Fruit fly (Drosophila melanogaster): ENCODE data around the gene yellow-e.
A peak's percentile ranks its signal among the peaks of the same experiment; 100 is the strongest.

The yellow-e gene

dm6 chr3R:13381744-13382435 is 33.2 kb downstream of the yellow-e start, which contains the start of the genes mRpS21 and Droj2 (continued):
- TF ChIP-seq Met (GFP tag; optimal IDR thresholded peaks at IDR 0.05) = peak; percentile 44
- peak; percentile 23 for TF ChIP-seq Eip75B (GFP tag; optimal IDR thresholded peaks at IDR 0.05)
- TF ChIP-seq CG11902 (GFP tag; optimal IDR thresholded peaks at IDR 0.05) = no peak
- no peak for TF ChIP-seq CG7368 (GFP tag; optimal IDR thresholded peaks at IDR 0.05)
- no peak for TF ChIP-seq CG16779 (tag; optimal IDR thresholded peaks at IDR 0.05)
- TF ChIP-seq eg (GFP tag; IDR thresholded peaks at IDR 0.05) = peak; percentile 48; the same call in 2 of the 3 replicates
- peak; percentile 70 for TF ChIP-seq vri (GFP tag; optimal IDR thresholded peaks at IDR 0.05)
- no peak for TF ChIP-seq CG10669 (GFP tag; optimal IDR thresholded peaks at IDR 0.05)
- peak; percentile 14 to 55 for TF ChIP-seq ss (GFP tag; optimal IDR thresholded peaks at IDR 0.05)
- TF ChIP-seq Smox (GFP tag; optimal IDR thresholded peaks at IDR 0.05) = peak; percentile 57
- no peak for TF ChIP-seq spab (GFP tag; optimal IDR thresholded peaks at IDR 0.05)
- TF ChIP-seq svp (GFP tag) = no peak
- peak; percentile 13 for TF ChIP-seq Sox102F (GFP tag; optimal IDR thresholded peaks at IDR 0.05)
- peak; percentile 51 for TF ChIP-seq CG31627 (GFP tag; optimal IDR thresholded peaks at IDR 0.05)
- TF ChIP-seq CG32006 (GFP tag; optimal IDR thresholded peaks at IDR 0.05) = no peak
- no peak for TF ChIP-seq CG6792 (GFP tag; optimal IDR thresholded peaks at IDR 0.05)
- peak; percentile 11 for TF ChIP-seq Ets96B (tag; optimal IDR thresholded peaks at IDR 0.05)
- TF ChIP-seq CG8119 (GFP tag; IDR thresholded peaks at IDR 0.05) = no peak
- TF ChIP-seq cyc (GFP tag; optimal IDR thresholded peaks at IDR 0.05) = peak; percentile 8
- no peak for TF ChIP-seq fd85E (GFP tag; optimal IDR thresholded peaks at IDR 0.05)
- TF ChIP-seq CG4318 (GFP tag; optimal IDR thresholded peaks at IDR 0.05) = no peak
- no peak for TF ChIP-seq dac (GFP tag; optimal IDR thresholded peaks at IDR 0.05)
- no peak for TF ChIP-seq CG8319 (GFP tag; optimal IDR thresholded peaks at IDR 0.05)
- TF ChIP-seq Gug (GFP tag; IDR thresholded peaks at IDR 0.05) = no peak
- TF ChIP-seq CG9139 (GFP tag; optimal IDR thresholded peaks at IDR 0.05) = peak; percentile 12
- no peak for TF ChIP-seq Hr38 (GFP tag; optimal IDR thresholded peaks at IDR 0.05)
- peak; percentile 81 for TF ChIP-seq Eip78C (GFP tag)
- no peak for TF ChIP-seq CG11294 (GFP tag; IDR thresholded peaks at IDR 0.05)
- TF ChIP-seq OdsH (GFP tag; optimal IDR thresholded peaks at IDR 0.05) = peak; percentile 35
- TF ChIP-seq Hr39 (GFP tag; optimal IDR thresholded peaks at IDR 0.05) = peak; percentile 41
- TF ChIP-seq dsx (GFP tag; optimal IDR thresholded peaks at IDR 0.05; ENCODE audit: poor library complexity, severe bottlenecking) = no peak
- TF ChIP-seq Hr4 (GFP tag; optimal IDR thresholded peaks at IDR 0.05) = peak; percentile 60

- TF ChIP-seq dsx (GFP tag; optimal IDR thresholded peaks at IDR 0.05; ENCODE audit: poor library complexity, severe bottlenecking) (no peak), Lpt (GFP tag; optimal IDR thresholded peaks at IDR 0.05) (no peak), CG3919 (GFP tag; optimal IDR thresholded peaks at IDR 0.05) (no peak), CG6808 (GFP tag; optimal IDR thresholded peaks at IDR 0.05) (no peak), Sox15 (GFP tag; optimal IDR thresholded peaks at IDR 0.05) (no peak), CG31627 (GFP tag; optimal IDR thresholded peaks at IDR 0.05) (no peak), Eip93F (GFP tag; optimal IDR thresholded peaks at IDR 0.05) (no peak), CG15336 (GFP tag; IDR thresholded peaks at IDR 0.05) (no peak)
Observed at dm6 chr3R:13379675-13380074, 35.4 kb downstream of the yellow-e start, which contains the start of the genes CG9813 and CG8870. TSS of gene CG9813 (minus strand) at chr3R:13379775. TSS of gene CG8870 (plus strand) at chr3R:13379842.

- TF ChIP-seq CG34406 (GFP tag; optimal IDR thresholded peaks at IDR 0.05) = no peak
- 0 out of 3 replicates have a peak, but pooled peaks have one; percentile 22 for TF ChIP-seq CG6163 (GFP tag; IDR thresholded peaks at IDR 0.05)
- peak; percentile 15 for TF ChIP-seq esn (GFP tag; optimal IDR thresholded peaks at IDR 0.05)
- TF ChIP-seq CG1621 (tag; optimal IDR thresholded peaks at IDR 0.05) = no peak
- TF ChIP-seq ss (GFP tag; optimal IDR thresholded peaks at IDR 0.05) = no peak
- peak; percentile 24 for TF ChIP-seq Ets96B (tag; optimal IDR thresholded peaks at IDR 0.05)
- TF ChIP-seq CG10669 (GFP tag; optimal IDR thresholded peaks at IDR 0.05) = peak; percentile 24
Observed at dm6 chr3R:13374913-13375312, 40.2 kb downstream of the yellow-e start.

All from whole organism, prepupa.